Worm (Caenorhabditis elegans): Measurements from ENCODE around the gene T03F6.10.

ce11 chrIII:13383159-13383558 is 5.0 kb upstream of the T03F6.10 start:
- TF ChIP-seq ama-1 (optimal IDR thresholded peaks at IDR 0.05), result no peak
- TF ChIP-seq ama-1 (GFP tag; optimal IDR thresholded peaks at IDR 0.05), result no peak
- TF ChIP-seq madf-10 (tag; optimal IDR thresholded peaks at IDR 0.05), result no peak
- no peak for TF ChIP-seq ekl-4 (GFP tag; IDR thresholded peaks at IDR 0.05)
- TF ChIP-seq efl-1 (GFP tag; optimal IDR thresholded peaks at IDR 0.05), result no peak
- no peak for TF ChIP-seq T07F8.4 (tag; optimal IDR thresholded peaks at IDR 0.05)
- no peak for TF ChIP-seq pha-4 (tag; optimal IDR thresholded peaks at IDR 0.05)
- no peak for TF ChIP-seq attf-6 (GFP tag; IDR thresholded peaks at IDR 0.05)
- TF ChIP-seq hlh-12 (tag; optimal IDR thresholded peaks at IDR 0.05), result no peak
- no peak for TF ChIP-seq mel-28 (tag; optimal IDR thresholded peaks at IDR 0.05; ENCODE audit: borderline replicate concordance)

Data from whole organism, young adult.